Worm (Caenorhabditis elegans) whole organism, L4/young adult: ENCODE measurements around the gene syx-2.

Experiments used
- W03F9.2 ChIP-seq: fragments of 150-350 bp; optimal IDR thresholded peaks from 2 replicates; lab custom pipeline; 2014; ENCODE audit warnings: missing biosample characterization, missing genetic modification characterization
- dao-5 ChIP-seq: sonication (generic microtip); optimal IDR thresholded peaks from 2 replicates; lab custom pipeline; 2016; ENCODE audit warnings: missing genotype, missing genetic modification characterization, moderate library complexity, missing compliant biosample characterization
- him-1 ChIP-seq: sonication (generic microtip); optimal IDR thresholded peaks from 2 replicates; lab custom pipeline; 2016; ENCODE audit warnings: missing genotype, missing genetic modification reagents, missing genetic modification characterization, missing compliant biosample characterization

The syx-2 gene

DNA sequence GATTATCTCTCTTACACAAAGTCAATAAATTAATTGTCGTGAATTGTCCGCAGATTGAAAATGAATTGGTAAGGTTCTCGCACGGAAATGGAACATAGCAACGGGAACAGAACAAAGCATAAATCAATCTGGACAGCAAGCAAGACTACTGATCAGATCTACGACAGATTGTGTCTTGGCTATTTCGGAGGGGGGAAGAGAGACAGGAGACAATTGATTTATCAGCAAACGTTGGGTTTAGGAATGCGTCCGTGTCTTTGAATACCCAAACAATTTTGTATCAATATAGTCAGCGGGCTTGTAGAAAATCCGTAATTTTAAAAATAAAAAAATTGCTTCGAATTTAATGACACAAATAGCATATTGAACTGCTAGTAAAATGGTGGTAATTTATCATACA is 18.7 kb upstream of the syx-2 start:
- TF ChIP-seq W03F9.2 (tag; lab: Kevin White, UChicago): no peak
- TF ChIP-seq him-1 (tag; lab: Kevin White, UChicago): no peak
- no peak for TF ChIP-seq dao-5

DNA sequence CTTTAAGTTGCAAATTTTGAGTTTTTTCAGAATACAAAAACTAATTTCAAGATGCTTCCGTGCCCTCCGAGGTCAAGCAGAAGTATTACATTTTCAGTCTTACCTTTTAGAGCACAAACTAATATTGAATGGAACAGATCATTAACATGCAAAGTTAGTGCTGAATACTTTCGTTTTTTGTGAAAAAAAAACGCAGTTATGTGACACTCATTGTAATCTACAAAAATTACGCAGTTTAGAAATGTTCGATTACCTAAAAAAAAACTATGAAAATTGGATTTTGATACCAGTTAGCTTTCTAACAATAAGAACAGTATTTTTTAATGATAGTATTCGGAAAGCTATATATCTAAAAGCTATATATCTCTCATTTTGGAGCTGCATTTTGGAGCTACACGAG is 18.1 kb upstream of the syx-2 start:
- TF ChIP-seq him-1 (tag; lab: Kevin White, UChicago) (no peak), dao-5 (no peak), W03F9.2 (tag; lab: Kevin White, UChicago) (no peak)

DNA sequence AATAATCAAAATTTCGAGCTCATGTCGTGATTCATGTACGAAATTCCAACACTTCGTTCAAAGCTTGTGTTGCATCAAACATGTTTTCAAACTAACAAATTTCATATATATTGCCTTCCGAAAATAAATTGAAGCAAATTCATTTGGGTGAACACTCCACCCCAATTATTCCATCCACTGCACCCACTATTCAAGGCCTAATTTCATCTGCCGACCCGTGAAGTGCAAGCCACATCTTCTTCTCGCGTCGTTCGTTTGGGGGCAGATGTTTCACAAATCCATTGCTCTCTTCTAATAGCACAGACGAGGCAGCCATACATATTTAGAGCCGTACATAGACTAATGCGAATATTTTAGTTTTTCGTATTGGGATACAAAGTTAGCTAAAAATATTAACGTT is 15.8 kb upstream of the syx-2 start:
- no peak for TF ChIP-seq him-1 (tag; lab: Kevin White, UChicago)
- TF ChIP-seq dao-5: no peak
- TF ChIP-seq W03F9.2 (tag; lab: Kevin White, UChicago): no peak

DNA sequence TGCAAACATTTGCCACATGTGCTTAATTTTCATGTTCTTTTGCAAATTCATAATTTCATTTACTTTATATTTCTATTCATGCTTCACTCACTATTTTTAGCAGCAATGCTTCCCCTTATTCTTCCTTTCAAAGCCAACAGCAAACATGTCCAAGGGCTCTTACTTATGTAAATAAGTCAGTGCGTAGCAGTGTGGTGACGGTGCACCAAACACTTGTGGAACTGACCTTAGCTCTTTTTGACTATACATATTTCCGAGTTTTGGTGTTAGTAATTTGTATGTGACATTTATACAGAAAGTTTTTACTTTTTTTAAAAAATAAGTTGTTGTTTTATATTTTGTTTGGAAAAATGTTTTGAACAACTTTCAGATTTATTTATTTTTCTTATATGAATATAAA is 14.9 kb upstream of the syx-2 start:
- no peak for TF ChIP-seq him-1 (tag; lab: Kevin White, UChicago)
- TF ChIP-seq W03F9.2 (tag; lab: Kevin White, UChicago): no peak
- no peak for TF ChIP-seq dao-5

DNA sequence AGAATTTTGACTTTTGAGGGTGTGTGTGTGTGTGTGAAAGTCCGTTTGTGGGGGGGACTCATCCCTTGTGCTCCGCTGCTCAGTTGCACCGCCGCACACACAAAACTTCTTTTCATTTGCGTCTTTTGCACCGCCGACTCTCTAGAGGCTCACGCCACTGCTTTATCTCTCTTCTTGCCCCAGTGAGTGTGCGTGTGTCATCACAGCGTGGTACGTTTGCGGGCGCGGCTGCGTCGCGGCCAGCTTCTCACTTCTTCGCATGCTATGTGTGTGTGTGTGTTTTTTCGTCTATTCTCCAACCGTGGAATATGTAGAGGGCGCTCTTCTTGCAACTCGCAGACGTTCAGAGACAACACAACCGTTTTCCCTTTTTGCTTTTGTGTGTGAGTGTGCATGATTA is 14.4 kb upstream of the syx-2 start:
- TF ChIP-seq dao-5 (no peak), W03F9.2 (tag; lab: Kevin White, UChicago) (no peak), him-1 (tag; lab: Kevin White, UChicago) (peak; percentile 68)

DNA sequence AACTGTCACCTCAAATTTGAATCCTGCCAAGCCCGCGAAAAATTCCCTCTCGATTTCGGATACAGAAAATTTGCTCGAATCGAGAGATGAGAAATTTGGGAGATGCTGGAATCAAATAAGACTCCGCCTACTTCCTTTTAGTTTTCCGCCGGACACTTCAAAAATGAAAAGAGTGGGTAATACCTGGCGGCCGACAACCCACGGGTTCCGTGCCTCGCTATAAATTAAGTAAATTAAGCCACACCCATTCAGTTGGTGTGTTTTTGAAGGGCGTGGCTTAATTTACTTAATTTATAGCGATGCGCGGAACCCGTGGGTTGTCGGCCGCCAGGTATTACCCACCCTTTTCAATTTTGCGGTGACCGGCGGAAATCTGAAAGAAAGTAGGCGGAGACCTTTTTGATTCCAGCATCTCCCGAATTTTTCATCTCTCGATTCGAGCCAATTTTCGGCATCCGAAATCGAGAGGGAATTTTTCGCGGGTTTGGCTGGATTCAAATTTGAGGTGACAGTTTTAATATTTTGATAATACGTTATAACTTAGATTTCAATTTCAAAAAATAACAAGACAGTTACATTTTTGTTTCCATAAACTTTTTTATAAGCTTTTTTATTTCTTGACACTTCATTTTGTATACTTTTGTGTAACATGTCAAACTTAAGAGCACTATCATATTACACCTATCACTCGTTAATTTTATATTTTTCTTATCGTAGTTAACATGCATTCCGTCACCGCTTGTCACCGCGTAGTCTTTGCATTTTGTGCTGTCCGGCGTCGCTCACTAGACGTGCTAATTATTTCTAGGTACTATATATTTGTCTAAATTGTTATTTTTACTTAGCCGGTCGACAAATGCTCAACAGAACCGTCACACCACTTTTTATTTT is 13.0 kb upstream of the syx-2 start:
- TF ChIP-seq W03F9.2 (tag; lab: Kevin White, UChicago) (no peak), dao-5 (no peak), him-1 (tag; lab: Kevin White, UChicago) (no peak)

DNA sequence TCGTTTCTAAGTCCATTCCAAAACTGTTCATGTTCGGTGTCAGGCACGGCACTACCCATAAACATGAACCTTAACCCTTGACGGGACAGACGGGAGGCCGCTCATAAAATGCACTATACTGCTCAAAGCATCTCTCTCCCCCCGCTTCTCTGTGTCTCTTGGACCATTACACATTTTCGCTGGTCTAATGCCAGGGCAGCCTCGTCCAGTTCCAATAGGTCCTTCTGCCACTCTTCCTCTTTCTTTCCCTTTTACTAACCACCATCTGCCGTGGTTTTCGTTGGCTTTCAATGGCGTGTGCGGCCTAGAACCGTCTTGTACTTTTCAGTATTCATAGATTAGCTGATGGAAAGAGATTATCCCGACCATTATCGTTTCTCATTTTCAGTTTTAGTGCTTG is 11.8 kb upstream of the syx-2 start:
- no peak for TF ChIP-seq him-1 (tag; lab: Kevin White, UChicago)

DNA sequence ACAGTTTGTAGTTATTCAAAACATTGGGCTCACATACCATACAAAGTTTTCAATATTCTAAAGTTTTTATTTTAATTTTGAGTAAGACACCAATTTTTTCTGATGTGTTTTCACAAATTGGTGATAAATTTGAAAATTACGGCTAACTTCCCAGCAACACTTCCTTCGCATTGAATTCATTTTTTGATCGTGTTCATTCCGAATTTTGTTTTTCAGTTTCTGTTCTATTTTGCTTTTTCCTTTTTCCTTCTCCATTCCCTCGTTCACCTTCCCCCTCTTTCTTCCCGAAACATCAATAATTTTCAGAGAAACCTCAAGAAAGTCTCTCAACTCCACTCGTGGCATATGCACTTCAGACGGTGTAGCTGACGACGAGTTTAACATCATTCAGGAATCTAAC is 11.1 kb upstream of the syx-2 start, which contains the start of gene alg-1:
Gene alg-1, plus strand, starts transcription at position 301 of the 400 bp plus-strand sequence.
- no peak for TF ChIP-seq him-1 (tag; lab: Kevin White, UChicago)
- no peak for TF ChIP-seq dao-5
- TF ChIP-seq W03F9.2 (tag; lab: Kevin White, UChicago): no peak

DNA sequence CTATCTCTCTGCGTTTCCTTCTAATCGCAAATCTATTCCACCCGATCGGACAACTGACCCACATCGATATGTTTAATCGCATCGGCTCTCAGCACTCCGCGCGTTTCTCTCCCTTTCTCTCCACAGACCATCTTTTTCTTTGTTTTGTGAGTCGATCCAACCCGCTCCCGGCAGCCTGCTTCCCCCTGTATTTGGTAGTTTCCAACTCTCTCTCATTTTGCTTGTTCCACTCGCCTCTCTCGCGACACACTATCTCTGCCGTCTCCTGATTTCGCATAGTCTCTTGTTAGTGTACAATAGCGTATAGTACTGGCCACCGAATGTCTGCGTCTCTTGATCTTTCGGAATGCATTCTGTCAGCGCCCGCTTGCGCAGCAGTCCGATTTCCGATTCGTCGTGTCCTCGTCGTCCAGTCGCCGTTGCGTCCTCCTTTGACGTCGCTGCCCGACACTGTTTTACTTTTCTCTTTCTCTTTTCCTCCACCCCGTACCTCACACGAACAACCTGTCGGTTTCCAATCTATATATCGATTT is 9.3 kb upstream of the syx-2 start:
- TF ChIP-seq him-1 (tag; lab: Kevin White, UChicago) (no peak), dao-5 (no peak), W03F9.2 (tag; lab: Kevin White, UChicago) (peak; percentile 25)

DNA sequence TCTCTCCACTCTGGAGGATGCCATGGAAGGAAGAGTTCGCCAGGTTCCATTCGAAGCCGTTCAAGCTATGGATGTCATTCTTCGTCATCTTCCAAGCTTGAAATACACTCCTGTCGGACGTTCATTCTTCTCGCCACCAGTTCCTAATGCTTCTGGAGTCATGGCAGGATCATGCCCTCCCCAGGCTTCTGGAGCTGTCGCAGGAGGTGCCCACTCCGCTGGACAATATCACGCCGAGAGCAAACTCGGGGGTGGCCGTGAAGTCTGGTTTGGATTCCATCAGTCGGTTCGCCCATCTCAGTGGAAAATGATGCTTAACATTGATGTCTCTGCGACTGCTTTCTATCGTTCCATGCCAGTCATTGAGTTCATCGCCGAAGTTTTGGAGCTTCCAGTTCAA is 7.6 kb upstream of the syx-2 start:
- TF ChIP-seq W03F9.2 (tag; lab: Kevin White, UChicago) (no peak), him-1 (tag; lab: Kevin White, UChicago) (no peak), dao-5 (no peak)

DNA sequence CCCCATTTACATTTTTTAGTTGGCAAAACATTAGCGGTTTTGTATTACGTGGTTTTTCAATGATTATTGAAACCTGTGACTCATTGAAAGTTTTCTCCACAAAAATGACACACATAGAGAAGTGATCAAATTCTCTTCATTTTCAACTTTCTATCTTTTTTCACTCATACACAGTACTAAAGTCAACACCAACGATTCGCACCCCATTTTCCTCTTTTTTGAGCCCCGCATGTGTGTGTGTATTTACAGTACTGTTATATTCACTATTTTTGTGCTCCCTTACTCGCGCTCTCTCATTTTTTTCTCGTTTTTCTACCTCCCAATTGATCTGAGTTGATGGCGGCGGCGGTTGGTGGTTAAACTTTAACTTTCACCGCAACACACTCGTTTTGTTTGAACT is 1.5 kb upstream of the syx-2 start:
- TF ChIP-seq W03F9.2 (tag; lab: Kevin White, UChicago) (no peak), him-1 (tag; lab: Kevin White, UChicago) (no peak), dao-5 (no peak)

DNA sequence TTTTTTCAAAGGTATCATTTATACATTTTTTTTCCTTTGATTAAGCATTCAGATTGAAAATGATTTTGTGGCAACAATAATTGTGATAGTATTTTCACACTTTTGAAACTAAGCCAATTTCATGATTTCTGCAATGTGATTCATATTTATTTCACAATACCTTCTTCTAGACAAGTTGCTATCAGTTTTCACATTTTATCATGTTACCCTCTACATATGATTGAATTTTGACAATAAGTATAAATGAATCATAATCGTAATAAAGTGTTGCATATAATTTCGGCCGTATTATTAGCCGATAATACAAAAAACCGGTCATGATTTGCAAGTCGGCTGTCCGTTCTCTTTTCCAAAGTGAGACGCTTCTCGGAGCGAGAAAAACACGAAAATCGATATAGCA is 566 bp upstream of the syx-2 start:
- TF ChIP-seq him-1 (tag; lab: Kevin White, UChicago) (no peak), W03F9.2 (tag; lab: Kevin White, UChicago) (no peak), dao-5 (no peak)

DNA sequence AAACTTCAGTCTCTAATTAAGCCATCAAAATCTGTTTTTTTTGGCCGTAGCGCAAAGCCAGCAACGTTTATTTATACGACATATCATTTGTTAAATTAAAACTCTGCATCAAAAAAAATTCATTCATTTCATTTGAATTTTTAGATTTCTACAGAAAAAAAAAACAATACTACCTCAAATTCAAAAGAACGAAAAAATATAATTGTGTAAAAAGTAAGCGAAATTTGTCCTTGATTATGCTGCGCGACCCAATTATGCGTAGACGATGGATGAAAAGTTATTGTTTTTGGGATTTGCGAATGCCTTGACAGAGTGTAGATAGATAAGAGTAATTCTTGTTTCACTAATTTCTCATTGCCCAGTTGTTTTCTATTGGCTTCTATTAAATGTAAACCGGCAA is 3.3 kb downstream of the syx-2 start, which contains the start of gene F48F7.3:
Gene F48F7.3, plus strand, starts transcription at position 301 of the 400 bp plus-strand sequence.
- no peak for TF ChIP-seq him-1 (tag; lab: Kevin White, UChicago)
- TF ChIP-seq dao-5: no peak
- no peak for TF ChIP-seq W03F9.2 (tag; lab: Kevin White, UChicago)

DNA sequence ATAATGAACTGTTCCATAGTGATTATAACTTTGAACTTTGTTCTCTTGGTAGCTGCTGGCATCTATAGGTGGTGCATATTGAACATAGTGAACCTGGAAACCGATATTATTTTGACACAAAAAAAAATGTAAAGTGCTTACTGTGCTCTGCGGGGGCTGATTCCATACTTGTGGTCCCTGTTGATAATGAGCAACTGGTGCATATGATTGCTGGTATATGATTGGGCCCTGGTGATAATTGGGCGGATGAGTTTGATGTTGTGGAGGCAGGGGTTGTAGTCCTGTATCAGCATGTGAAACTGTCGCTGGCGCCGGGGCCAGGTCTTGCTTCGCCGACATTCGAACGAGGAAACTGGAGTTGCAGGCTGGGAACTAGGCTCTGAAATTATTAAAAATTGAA is 8.3 kb downstream of the syx-2 start, which contains the start of gene pqn-39:
Gene pqn-39, minus strand, starts transcription at position 385 of the 400 bp plus-strand sequence.
- TF ChIP-seq W03F9.2 (tag; lab: Kevin White, UChicago) (no peak), him-1 (tag; lab: Kevin White, UChicago) (no peak)
